Worm (Caenorhabditis elegans): ENCODE results near the gene F01F1.15.

F01F1.15 gene

DNA sequence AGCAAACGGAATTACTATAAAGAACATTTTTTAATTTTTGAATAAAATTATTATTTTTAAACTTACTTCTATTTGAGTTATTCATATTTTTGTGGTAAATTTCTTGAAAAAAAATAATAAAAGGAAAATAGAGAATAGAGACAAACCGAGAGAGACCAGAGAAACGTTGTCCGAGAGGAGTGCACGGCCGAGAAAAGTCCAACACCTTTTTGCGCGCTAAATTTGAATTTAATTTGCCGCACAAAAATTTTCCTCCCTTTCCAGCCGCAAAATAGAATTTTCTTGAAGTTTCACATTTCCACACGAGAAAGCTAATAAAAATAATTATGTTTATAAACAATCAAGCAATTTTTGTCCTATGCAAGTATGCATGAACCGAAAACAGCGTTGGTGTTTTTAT lies 2.4 kb upstream of the F01F1.15 start, which contains the start of the genes F01F1.11 and F01F1.3 (continued):
- TF ChIP-seq unc-130 (tag; optimal IDR thresholded peaks at IDR 0.05): peak; percentile 74
- TF ChIP-seq pax-3 (tag; optimal IDR thresholded peaks at IDR 0.05): peak; percentile 88
- TF ChIP-seq nhr-90 (tag; optimal IDR thresholded peaks at IDR 0.05; ENCODE audit: poor library complexity): peak; percentile 92
- peak; percentile 48 for TF ChIP-seq efl-3 (GFP tag; optimal IDR thresholded peaks at IDR 0.05)
- peak; percentile 84 for TF ChIP-seq ceh-8 (GFP tag; optimal IDR thresholded peaks at IDR 0.05)
- no peak for TF ChIP-seq nhr-76 (tag; optimal IDR thresholded peaks at IDR 0.05)
- peak; percentile 90 for TF ChIP-seq egl-13 (tag; optimal IDR thresholded peaks at IDR 0.05)
- TF ChIP-seq sptf-1 (tag; optimal IDR thresholded peaks at IDR 0.05): no peak
- TF ChIP-seq fkh-10 (GFP tag; optimal IDR thresholded peaks at IDR 0.05): no peak
- TF ChIP-seq ceh-63 (GFP tag; optimal IDR thresholded peaks at IDR 0.05): no peak
- TF ChIP-seq snpc-4 (tag; optimal IDR thresholded peaks at IDR 0.05): peak; percentile 2
- TF ChIP-seq sup-37 (GFP tag; optimal IDR thresholded peaks at IDR 0.05): peak; percentile 12
- TF ChIP-seq egl-27 (tag; optimal IDR thresholded peaks at IDR 0.05): no peak
- peak in 1 of 2 experiments; percentile 95 for TF ChIP-seq ztf-11 (tag; optimal IDR thresholded peaks at IDR 0.05)
- TF ChIP-seq lsy-2 (tag; optimal IDR thresholded peaks at IDR 0.05): peak; percentile 84 to 88
- peak; percentile 86 for TF ChIP-seq C04F5.9 (tag; optimal IDR thresholded peaks at IDR 0.05)
- TF ChIP-seq sox-4 (tag; optimal IDR thresholded peaks at IDR 0.05): peak; percentile 92
- no peak for TF ChIP-seq vab-15 (tag; optimal IDR thresholded peaks at IDR 0.05)
- TF ChIP-seq tlp-1 (tag; optimal IDR thresholded peaks at IDR 0.05): no peak
- peak; percentile 99 for TF ChIP-seq rnt-1 (tag; optimal IDR thresholded peaks at IDR 0.05)
- TF ChIP-seq ceh-88 (GFP tag; IDR thresholded peaks at IDR 0.05): no peak
- TF ChIP-seq blmp-1 (tag; optimal IDR thresholded peaks at IDR 0.05): peak; percentile 81
- TF ChIP-seq ceh-90 (tag; optimal IDR thresholded peaks at IDR 0.05): peak; percentile 91
- peak; percentile 93 for TF ChIP-seq nhr-47 (tag; optimal IDR thresholded peaks at IDR 0.05)
- TF ChIP-seq alr-1 (tag; optimal IDR thresholded peaks at IDR 0.05; ENCODE audit: borderline replicate concordance): no peak
- TF ChIP-seq nhr-19 (GFP tag; conservative IDR thresholded peaks at IDR 0.05): peak; percentile 89
- peak in 1 of 2 experiments; percentile 57 for TF ChIP-seq mdl-1 (tag; optimal IDR thresholded peaks at IDR 0.05)
- peak; percentile 62 for TF ChIP-seq grh-1 (GFP tag; IDR thresholded peaks at IDR 0.05)
- peak; percentile 48 for TF ChIP-seq F16B12.6 (tag; optimal IDR thresholded peaks at IDR 0.05)
- peak; percentile 81 for TF ChIP-seq C16A3.4 (tag; optimal IDR thresholded peaks at IDR 0.05)
- no peak for TF ChIP-seq ets-5 (GFP tag; IDR thresholded peaks at IDR 0.05)
- peak; percentile 72 for TF ChIP-seq Y116A8C.19 (tag; optimal IDR thresholded peaks at IDR 0.05; ENCODE audit: borderline replicate concordance)
- peak; percentile 64 for TF ChIP-seq mab-9 (GFP tag; IDR thresholded peaks at IDR 0.05)
- TF ChIP-seq ceh-82 (tag; optimal IDR thresholded peaks at IDR 0.05): peak; percentile 69 to 82 (median 79)
- TF ChIP-seq nhr-77 (tag; optimal IDR thresholded peaks at IDR 0.05): peak; percentile 54
- peak; percentile 19; the same call in 1 of the 2 replicates for TF ChIP-seq unc-98 (GFP tag; IDR thresholded peaks at IDR 0.05)
- TF ChIP-seq hlh-17 (GFP tag; optimal IDR thresholded peaks at IDR 0.05; ENCODE audit: borderline replicate concordance): no peak
- TF ChIP-seq snu-23 (GFP tag; optimal IDR thresholded peaks at IDR 0.05): peak; percentile 90
- TF ChIP-seq elt-3 (tag; optimal IDR thresholded peaks at IDR 0.05): peak in 2 of 6 experiments; percentile 40 to 60
- peak; percentile 70 for TF ChIP-seq skn-1 (tag; optimal IDR thresholded peaks at IDR 0.05)
- TF ChIP-seq zag-1 (tag; optimal IDR thresholded peaks at IDR 0.05): no peak

DNA sequence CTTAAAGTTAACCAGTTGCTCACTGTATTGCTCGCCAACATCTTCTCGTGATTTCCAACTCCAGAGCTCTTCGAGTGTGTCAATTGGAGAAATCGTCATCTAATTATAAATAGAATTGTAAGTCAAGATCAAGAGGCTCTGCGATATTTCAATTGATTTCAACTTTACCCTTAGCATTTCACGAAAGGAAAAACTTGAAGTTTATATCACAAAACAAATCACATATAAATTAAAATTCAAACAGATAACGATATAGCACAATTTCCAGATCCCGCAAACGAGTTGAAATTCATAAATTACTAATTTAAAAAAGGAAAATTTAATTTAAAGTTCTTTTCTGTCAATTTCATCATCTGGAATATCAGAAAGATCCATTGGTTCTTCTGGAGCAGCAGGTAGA lies 928 bp downstream of the F01F1.15 start, which contains the start of gene eng-1:
eng-1 (minus strand) TSS at position 101 of the 400 bp plus-strand sequence.
- no peak for TF ChIP-seq mab-9 (GFP tag; IDR thresholded peaks at IDR 0.05)
